Worm (Caenorhabditis elegans): ENCODE data around the gene srh-137.

The srh-137 gene

DNA sequence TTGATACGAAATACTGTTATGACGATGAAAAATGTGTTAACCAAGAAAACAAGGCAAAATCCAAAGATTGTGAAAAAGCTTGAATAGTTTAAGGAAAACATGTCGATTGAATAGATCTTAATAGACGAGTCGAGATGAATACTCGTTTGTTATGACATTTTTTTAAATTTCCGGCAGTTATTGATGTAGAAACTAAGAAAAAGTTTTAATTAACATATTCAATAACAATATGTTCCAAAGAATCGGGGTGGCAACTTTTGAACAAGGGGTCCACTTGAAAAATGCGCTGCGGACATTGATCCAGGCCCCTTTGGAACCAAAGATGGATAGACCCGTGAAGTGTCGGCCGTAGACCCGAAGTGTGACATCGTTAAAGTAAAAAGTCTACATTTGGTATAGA, 45.3 kb downstream of the srh-137 start, which contains the start of gene str-61:
TSS of gene str-61 (minus strand) at position 101 of the 400 bp plus-strand sequence.
- no peak for TF ChIP-seq zfh-2 (GFP tag; conservative IDR thresholded peaks at IDR 0.05)
- TF ChIP-seq nhr-90 (tag; optimal IDR thresholded peaks at IDR 0.05) = no peak
- no peak for TF ChIP-seq let-607 (tag; optimal IDR thresholded peaks at IDR 0.05)
- TF ChIP-seq him-1 (tag; optimal IDR thresholded peaks at IDR 0.05) = no peak
- no peak for TF ChIP-seq ztf-28 (GFP tag; IDR thresholded peaks at IDR 0.05)
- no peak for TF ChIP-seq tbx-9 (tag; optimal IDR thresholded peaks at IDR 0.05; ENCODE audit: borderline replicate concordance)
- TF ChIP-seq madf-8 (GFP tag; conservative IDR thresholded peaks at IDR 0.05) = no peak
- TF ChIP-seq hrde-1 (tag; optimal IDR thresholded peaks at IDR 0.05; ENCODE audit: borderline replicate concordance) = no peak
- TF ChIP-seq ztf-26 (tag; optimal IDR thresholded peaks at IDR 0.05) = no peak
- no peak for TF ChIP-seq rcor-1 (GFP tag; IDR thresholded peaks at IDR 0.05)
- no peak for TF ChIP-seq ceh-40 (GFP tag; IDR thresholded peaks at IDR 0.05)
- TF ChIP-seq nhr-120 (GFP tag; IDR thresholded peaks at IDR 0.05) = no peak
- TF ChIP-seq athp-1 (tag; optimal IDR thresholded peaks at IDR 0.05) = no peak
- no peak for TF ChIP-seq F52B5.7 (tag; optimal IDR thresholded peaks at IDR 0.05)
- TF ChIP-seq ztf-3 (GFP tag; optimal IDR thresholded peaks at IDR 0.05) = no peak
- TF ChIP-seq pbrm-1 (GFP tag; IDR thresholded peaks at IDR 0.05) = no peak
- no peak for TF ChIP-seq F10E7.11 (tag; optimal IDR thresholded peaks at IDR 0.05)
- no peak for TF ChIP-seq akir-1 (GFP tag; optimal IDR thresholded peaks at IDR 0.05)
- no peak for TF ChIP-seq aptf-2 (GFP tag; conservative IDR thresholded peaks at IDR 0.05)
- TF ChIP-seq cebp-2 (GFP tag; IDR thresholded peaks at IDR 0.05) = no peak

DNA sequence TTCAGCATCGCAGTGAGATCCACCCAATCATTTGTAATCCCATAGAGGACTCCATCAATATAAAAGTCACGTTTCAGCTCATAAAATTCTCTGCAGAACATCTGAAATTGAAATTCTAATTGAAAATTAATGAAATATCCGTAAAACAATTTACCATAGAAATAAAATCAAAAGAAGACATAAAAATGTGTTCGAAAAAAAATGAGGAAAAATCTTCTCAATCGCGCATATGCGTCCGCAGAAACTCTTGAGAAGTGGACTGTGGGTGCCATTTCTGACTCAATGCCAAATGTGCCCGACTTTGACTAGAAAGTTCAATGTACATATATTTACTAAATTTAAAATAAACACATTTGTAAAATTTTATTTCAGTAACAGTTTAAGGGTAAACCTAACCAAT, 48.0 kb downstream of the srh-137 start, which contains the start of gene F14F8.9:
TSS of gene F14F8.9 (minus strand) at position 101 of the 400 bp plus-strand sequence.
- TF ChIP-seq dox-1 (GFP tag; IDR thresholded peaks at IDR 0.05) (no peak), pha-4 (tag; optimal IDR thresholded peaks at IDR 0.05) (no peak), attf-3 (GFP tag; conservative IDR thresholded peaks at IDR 0.05) (no peak), nhr-120 (GFP tag; IDR thresholded peaks at IDR 0.05) (no peak), B0019.2 (GFP tag; conservative IDR thresholded peaks at IDR 0.05) (no peak), ztf-28 (GFP tag; IDR thresholded peaks at IDR 0.05) (no peak), attf-5 (GFP tag; optimal IDR thresholded peaks at IDR 0.05) (no peak), ceh-91 (GFP tag; IDR thresholded peaks at IDR 0.05) (no peak), hsf-1 (GFP tag; IDR thresholded peaks at IDR 0.05) (no peak), K11D2.4 (GFP tag; IDR thresholded peaks at IDR 0.05) (no peak), aptf-3 (GFP tag; IDR thresholded peaks at IDR 0.05) (no peak), Y67H2A.10 (GFP tag; conservative IDR thresholded peaks at IDR 0.05) (no peak), mcd-1 (GFP tag; IDR thresholded peaks at IDR 0.05) (no peak), ceh-100 (GFP tag; IDR thresholded peaks at IDR 0.05) (no peak), chd-7 (tag; optimal IDR thresholded peaks at IDR 0.05) (no peak), C17E4.6 (GFP tag; IDR thresholded peaks at IDR 0.05) (no peak), repo-1 (tag; optimal IDR thresholded peaks at IDR 0.05) (no peak), ccch-3 (GFP tag; optimal IDR thresholded peaks at IDR 0.05) (no peak)

DNA sequence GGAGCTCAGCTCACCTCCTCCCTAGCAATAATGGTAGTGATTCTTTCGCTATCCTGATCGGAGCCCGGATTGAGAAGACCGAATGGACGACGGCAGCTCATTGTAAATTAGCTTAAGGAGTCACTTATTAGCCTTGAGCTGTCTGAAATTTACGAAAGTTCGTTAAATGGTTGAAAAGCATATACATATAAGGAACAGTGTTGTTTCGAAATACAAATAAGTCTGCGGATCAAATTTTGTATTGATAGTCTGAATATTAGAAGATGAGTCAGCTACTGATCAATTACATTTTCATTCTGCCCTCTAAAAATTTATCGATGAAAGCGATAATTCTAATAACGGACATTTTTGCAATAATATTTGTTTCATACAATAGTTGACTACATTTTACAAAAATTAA, 49.8 kb downstream of the srh-137 start, which contains the start of gene F14F8.14:
TSS of gene F14F8.14 (minus strand) at position 101 of the 400 bp plus-strand sequence.
- TF ChIP-seq hmg-1.2 (GFP tag; IDR thresholded peaks at IDR 0.05) = no peak
- no peak for TF ChIP-seq Y56A3A.18 (GFP tag; IDR thresholded peaks at IDR 0.05)
- no peak for TF ChIP-seq snpc-1.3 (tag; optimal IDR thresholded peaks at IDR 0.05; ENCODE audit: insufficient read depth)
- TF ChIP-seq tbx-9 (tag; optimal IDR thresholded peaks at IDR 0.05; ENCODE audit: borderline replicate concordance) = no peak
- no peak for TF ChIP-seq ztf-28 (GFP tag; IDR thresholded peaks at IDR 0.05)
- TF ChIP-seq ceh-40 (GFP tag; IDR thresholded peaks at IDR 0.05) = no peak
- no peak for TF ChIP-seq zfh-2 (GFP tag; conservative IDR thresholded peaks at IDR 0.05)
- no peak for TF ChIP-seq madf-8 (GFP tag; conservative IDR thresholded peaks at IDR 0.05)
- TF ChIP-seq madf-6 (GFP tag; IDR thresholded peaks at IDR 0.05) = no peak
- TF ChIP-seq madf-10 (tag; optimal IDR thresholded peaks at IDR 0.05) = no peak
- TF ChIP-seq somi-1 (GFP tag; optimal IDR thresholded peaks at IDR 0.05) = no peak
- TF ChIP-seq unc-130 (GFP tag; optimal IDR thresholded peaks at IDR 0.05) = no peak
- no peak for TF ChIP-seq hrde-1 (tag; optimal IDR thresholded peaks at IDR 0.05; ENCODE audit: borderline replicate concordance)
- TF ChIP-seq zim-3 (tag; optimal IDR thresholded peaks at IDR 0.05) = no peak
- no peak for TF ChIP-seq F57C9.4 (tag; optimal IDR thresholded peaks at IDR 0.05)
